Worm (Caenorhabditis elegans) whole organism, L4/young adult: ENCODE measurements around the gene nhr-38.

Source experiments
- dao-5 ChIP-seq: sonication (generic microtip); optimal IDR thresholded peaks from 2 replicates; lab custom pipeline; 2016; ENCODE audit warnings: missing genotype, missing genetic modification characterization, moderate library complexity, missing compliant biosample characterization
- him-1 ChIP-seq: sonication (generic microtip); optimal IDR thresholded peaks from 2 replicates; lab custom pipeline; 2016; ENCODE audit warnings: missing genotype, missing genetic modification reagents, missing genetic modification characterization, missing compliant biosample characterization

DNA sequence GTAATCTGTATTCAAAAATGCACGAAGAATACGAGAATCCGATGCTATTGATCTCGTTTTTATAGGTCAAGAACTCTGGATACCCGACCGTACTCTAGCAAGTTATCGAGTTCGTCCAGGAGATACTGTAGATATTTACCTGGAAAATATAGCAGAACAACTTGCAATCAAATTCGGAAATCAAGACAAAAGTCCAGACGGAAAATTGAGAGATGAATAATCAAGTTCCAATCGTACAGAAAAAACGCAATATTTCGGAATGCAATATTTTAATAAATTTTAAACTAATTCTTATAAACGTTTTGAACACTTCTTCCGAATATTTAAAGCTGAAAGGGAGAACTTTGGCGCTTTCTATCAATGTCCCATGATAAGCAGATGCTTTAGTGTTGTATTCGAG is 29.0 kb downstream of the nhr-38 start:
- no peak for TF ChIP-seq him-1 (tag; lab: Kevin White, UChicago)
- no peak for TF ChIP-seq dao-5 (tag; lab: Kevin White, UChicago)
